Fruit fly (Drosophila melanogaster): Measurements from ENCODE around the gene CG12301.

dm6 chr3L:15548843-15549242 is 31.8 kb upstream of the CG12301 start:
- TF ChIP-seq CTCF (optimal IDR thresholded peaks at IDR 0.05) (no peak), CG8478 (optimal IDR thresholded peaks at IDR 0.05) (no peak)

All from S2 (cell line).